Worm (Caenorhabditis elegans): ENCODE results near the gene srd-34.

srd-34 gene

DNA sequence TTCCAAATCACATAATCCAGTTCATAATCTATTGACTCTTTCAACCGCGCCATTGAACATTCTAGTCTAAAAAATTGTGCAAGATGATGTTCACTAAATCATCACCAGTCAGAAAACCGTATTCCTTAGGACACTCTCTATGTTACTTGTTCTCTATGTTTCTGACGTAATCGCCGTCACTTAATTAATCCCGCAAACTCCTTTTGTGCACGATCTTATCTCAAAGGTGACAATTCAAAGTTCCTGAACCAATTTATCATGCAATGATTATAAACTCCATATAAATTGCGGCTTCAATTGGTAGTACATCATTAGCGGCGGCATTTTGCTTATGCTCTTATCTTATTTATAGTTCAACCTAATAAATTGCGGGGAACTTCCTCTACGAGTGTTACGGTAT lies 13.9 kb upstream of the srd-34 start:
- TF ChIP-seq zfp-2 (tag; optimal IDR thresholded peaks at IDR 0.05) (no peak), dve-1 (tag; optimal IDR thresholded peaks at IDR 0.05; ENCODE audit: insufficient read depth) (peak; percentile 18), dmd-6 (GFP tag; IDR thresholded peaks at IDR 0.05) (peak; percentile 82)

- TF ChIP-seq mdt-29 (GFP tag; IDR thresholded peaks at IDR 0.05) (no peak), F10B5.3 (tag; optimal IDR thresholded peaks at IDR 0.05) (no peak), lin-29 (GFP tag; IDR thresholded peaks at IDR 0.05) (no peak), lir-3 (tag; optimal IDR thresholded peaks at IDR 0.05) (no peak), snpc-1.2 (GFP tag; IDR thresholded peaks at IDR 0.05) (no peak), unc-62 (GFP tag; optimal IDR thresholded peaks at IDR 0.05 in 1 of 2) (peak in 1 of 2 experiments; percentile 73), unc-62 (tag; optimal IDR thresholded peaks at IDR 0.05) (no peak), ZK337.2 (GFP tag; IDR thresholded peaks at IDR 0.05) (no peak), ceh-20 (GFP tag; IDR thresholded peaks at IDR 0.05) (no peak), T20F7.1 (GFP tag; optimal IDR thresholded peaks at IDR 0.05) (no peak), D1046.2 (GFP tag; IDR thresholded peaks at IDR 0.05) (no peak), fos-1 (tag; optimal IDR thresholded peaks at IDR 0.05) (no peak), rbr-2 (tag; optimal IDR thresholded peaks at IDR 0.05) (no peak), set-16 (GFP tag; IDR thresholded peaks at IDR 0.05) (peak; percentile 84; the same call in 1 of the 2 replicates)
Observed at ce11 chrV:10561632-10562031, 12.8 kb upstream of the srd-34 start.

DNA sequence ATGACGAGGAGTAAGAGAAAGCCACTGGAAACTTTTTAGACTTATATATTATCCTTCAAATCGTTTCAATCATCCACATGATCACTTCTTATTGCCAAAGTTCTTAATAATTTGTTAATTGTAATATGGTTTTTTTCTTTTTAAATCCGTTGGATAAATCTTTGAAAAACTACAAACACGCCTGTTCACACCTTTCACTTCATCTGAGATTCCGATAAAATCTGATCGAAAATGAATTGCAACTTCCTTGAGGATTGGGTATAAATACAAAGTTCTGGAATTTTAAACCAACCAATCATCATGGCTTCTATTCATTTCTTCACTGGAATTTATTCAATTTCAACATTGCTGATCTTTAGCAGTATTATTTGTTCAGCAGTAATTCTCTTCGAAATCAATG lies 11.7 kb upstream of the srd-34 start, which contains the start of gene col-152:
Gene col-152, plus strand, starts transcription at position 301 of the 400 bp plus-strand sequence.
- no peak for TF ChIP-seq ama-1 (optimal IDR thresholded peaks at IDR 0.05)
- TF ChIP-seq F49E8.2 (tag; optimal IDR thresholded peaks at IDR 0.05; ENCODE audit: borderline replicate concordance): no peak
- TF ChIP-seq dmd-6 (GFP tag; IDR thresholded peaks at IDR 0.05): no peak
- TF ChIP-seq T20F7.1 (GFP tag; optimal IDR thresholded peaks at IDR 0.05): no peak
- TF ChIP-seq aha-1 (tag): no peak
- TF ChIP-seq mep-1 (tag; optimal IDR thresholded peaks at IDR 0.05): no peak
- TF ChIP-seq nhr-42 (GFP tag; IDR thresholded peaks at IDR 0.05): no peak
- no peak for TF ChIP-seq lsy-2 (tag; optimal IDR thresholded peaks at IDR 0.05)
- no peak for TF ChIP-seq ceh-20 (GFP tag; IDR thresholded peaks at IDR 0.05)
- no peak for TF ChIP-seq lin-13 (GFP tag; optimal IDR thresholded peaks at IDR 0.05)
- no peak for TF ChIP-seq egl-43 (GFP tag; IDR thresholded peaks at IDR 0.05)
- TF ChIP-seq gei-8 (GFP tag; optimal IDR thresholded peaks at IDR 0.05): no peak
- no peak for TF ChIP-seq R02D3.7 (tag; optimal IDR thresholded peaks at IDR 0.05)
- no peak for TF ChIP-seq nhr-11 (tag; optimal IDR thresholded peaks at IDR 0.05)
- no peak for TF ChIP-seq fos-1 (tag; optimal IDR thresholded peaks at IDR 0.05)
- no peak for TF ChIP-seq ceh-28 (tag; optimal IDR thresholded peaks at IDR 0.05)
- TF ChIP-seq T26A8.4 (GFP tag; IDR thresholded peaks at IDR 0.05): no peak

- TF ChIP-seq unc-62 (GFP tag; optimal IDR thresholded peaks at IDR 0.05 in 1 of 2): peak in 1 of 2 experiments; percentile 34
- no peak for TF ChIP-seq unc-62 (tag; optimal IDR thresholded peaks at IDR 0.05)
- no peak for TF ChIP-seq nhr-6 (tag; optimal IDR thresholded peaks at IDR 0.05)
Observed at ce11 chrV:10557676-10558075, 8.8 kb upstream of the srd-34 start, which contains the start of gene best-14. best-14 (plus strand) TSS chrV:10557976.

- TF ChIP-seq nhr-28 (tag; optimal IDR thresholded peaks at IDR 0.05): peak; percentile 49
- TF ChIP-seq cey-2 (tag; optimal IDR thresholded peaks at IDR 0.05; ENCODE audit: borderline replicate concordance, insufficient read depth): no peak
Observed at ce11 chrV:10557094-10557493, 8.2 kb upstream of the srd-34 start.

ce11 chrV:10556362-10556761 lies 7.5 kb upstream of the srd-34 start:
- TF ChIP-seq F44E2.7 (GFP tag; IDR thresholded peaks at IDR 0.05) (no peak), unc-62 (GFP tag; optimal IDR thresholded peaks at IDR 0.05 in 1 of 2) (peak in 1 of 2 experiments; percentile 85), unc-62 (tag; optimal IDR thresholded peaks at IDR 0.05) (no peak)

Data from whole organism, L4 larva.